Worm (Caenorhabditis elegans): Measurements from ENCODE around the gene str-93.
A peak's percentile ranks its signal among the peaks of the same experiment; 100 is the strongest.

The str-93 gene

DNA sequence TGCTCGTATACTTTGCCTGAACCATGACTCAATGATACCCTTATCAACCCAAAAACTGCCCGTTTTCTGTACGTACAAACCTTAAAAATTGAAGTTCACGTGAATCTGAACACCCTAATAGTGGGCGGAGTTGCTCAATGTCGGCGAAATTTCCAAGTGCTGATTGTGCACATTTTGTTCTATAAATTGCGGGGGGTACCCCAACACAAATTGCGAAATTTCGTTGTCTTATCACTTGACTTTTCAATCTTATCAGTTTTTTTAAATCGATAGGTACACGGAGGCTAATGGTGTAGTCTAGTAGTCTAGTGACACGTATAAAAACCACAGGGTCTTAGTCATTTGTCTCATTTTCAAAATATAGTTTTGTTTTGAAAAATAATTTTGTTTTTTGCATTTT lies 14.0 kb downstream of the str-93 start, which contains the start of gene fbxa-108 (continued):
- TF ChIP-seq lin-13 (GFP tag; optimal IDR thresholded peaks at IDR 0.05), result peak; percentile 16

DNA sequence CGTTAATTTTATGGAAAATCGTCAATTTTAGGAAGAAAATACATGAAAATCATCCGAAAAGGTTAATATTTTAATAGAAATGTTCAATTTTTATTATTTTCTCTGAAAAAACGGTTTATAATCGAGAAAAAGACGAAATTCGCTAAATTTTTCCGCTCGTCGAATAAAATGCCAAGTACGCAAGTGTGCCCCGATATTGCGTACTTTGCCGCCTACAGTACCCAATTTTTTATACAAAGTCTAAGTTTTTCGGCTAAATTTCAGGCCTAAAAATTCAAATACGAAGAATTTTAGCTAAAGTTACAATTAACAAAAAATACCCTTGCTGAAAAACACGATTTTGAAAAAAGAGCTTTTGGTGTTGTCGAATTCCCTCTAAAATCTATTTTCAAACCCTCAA lies 14.4 kb downstream of the str-93 start:
- no peak for TF ChIP-seq ztf-11 (tag; optimal IDR thresholded peaks at IDR 0.05)
- no peak for TF ChIP-seq pqm-1 (tag; optimal IDR thresholded peaks at IDR 0.05)
- TF ChIP-seq mdl-1 (tag; optimal IDR thresholded peaks at IDR 0.05), result no peak
- no peak for TF ChIP-seq daf-16 (GFP tag; optimal IDR thresholded peaks at IDR 0.05)
- no peak for TF ChIP-seq daf-16 (tag; optimal IDR thresholded peaks at IDR 0.05)

DNA sequence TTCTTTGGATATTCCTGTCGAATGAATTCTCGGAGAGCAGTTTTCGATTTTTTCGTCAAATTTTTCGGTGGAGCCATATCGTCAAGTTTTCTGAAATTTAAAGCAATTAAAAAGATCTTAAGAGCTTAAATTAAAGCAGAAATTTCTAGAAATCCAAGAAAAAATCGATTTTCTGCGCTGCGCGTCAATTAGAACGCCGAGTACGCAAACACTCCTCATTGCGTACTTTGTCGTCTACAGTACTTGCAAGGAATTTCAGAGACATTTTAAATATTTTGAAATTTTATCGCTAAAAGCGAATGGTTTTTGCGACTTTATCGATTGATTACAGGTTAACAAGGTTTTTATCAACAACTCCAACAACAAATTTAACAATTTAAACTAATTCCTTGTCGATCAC lies 18.0 kb downstream of the str-93 start:
- TF ChIP-seq Y75B8A.6 (GFP tag; IDR thresholded peaks at IDR 0.05) (no peak), fkh-10 (GFP tag; optimal IDR thresholded peaks at IDR 0.05) (no peak), ztf-7 (tag; optimal IDR thresholded peaks at IDR 0.05) (no peak), dmd-9 (GFP tag; IDR thresholded peaks at IDR 0.05) (no peak), nhr-11 (tag; optimal IDR thresholded peaks at IDR 0.05) (no peak)

DNA sequence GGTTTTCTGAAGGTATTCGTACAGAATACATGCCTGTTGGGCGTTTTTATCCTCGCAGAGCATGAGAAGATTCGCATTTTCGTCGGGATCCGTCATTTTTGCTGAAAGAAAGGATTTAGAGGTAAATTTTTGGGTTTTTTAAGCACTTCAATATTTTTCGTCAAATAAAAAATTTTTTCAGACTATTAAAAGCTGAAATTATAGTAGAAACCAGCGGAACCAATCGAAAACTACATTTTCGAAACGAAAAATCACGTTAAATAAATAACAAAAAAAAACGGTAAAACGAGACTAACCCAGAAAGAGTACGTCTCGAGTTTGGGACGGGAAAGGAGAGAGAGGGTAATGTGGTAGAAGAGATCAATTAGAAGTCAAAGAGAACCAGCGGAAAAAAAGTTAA lies 22.8 kb downstream of the str-93 start, which contains the start of gene fbxa-192:
Gene fbxa-192, minus strand, starts transcription at position 101 of the 400 bp plus-strand sequence.
- TF ChIP-seq nhr-11 (tag; optimal IDR thresholded peaks at IDR 0.05) (no peak), dmd-6 (GFP tag; IDR thresholded peaks at IDR 0.05) (no peak), zag-1 (tag; optimal IDR thresholded peaks at IDR 0.05) (no peak), nhr-28 (tag; optimal IDR thresholded peaks at IDR 0.05) (no peak), ceh-44 (GFP tag; IDR thresholded peaks at IDR 0.05) (no peak), ceh-20 (GFP tag; IDR thresholded peaks at IDR 0.05) (no peak), sdz-12 (GFP tag; optimal IDR thresholded peaks at IDR 0.05) (no peak), spr-1 (tag; optimal IDR thresholded peaks at IDR 0.05) (no peak), mdt-29 (GFP tag; IDR thresholded peaks at IDR 0.05) (no peak), mes-2 (tag; optimal IDR thresholded peaks at IDR 0.05; ENCODE audit: poor library complexity, severe bottlenecking) (no peak), madf-5 (GFP tag; IDR thresholded peaks at IDR 0.05) (no peak), F49E8.2 (tag; optimal IDR thresholded peaks at IDR 0.05; ENCODE audit: borderline replicate concordance) (no peak), ceh-62 (tag; optimal IDR thresholded peaks at IDR 0.05) (no peak), dpl-1 (GFP tag; optimal IDR thresholded peaks at IDR 0.05) (no peak), mxl-2 (GFP tag; conservative IDR thresholded peaks at IDR 0.05) (no peak), arid-1 (GFP tag; conservative IDR thresholded peaks at IDR 0.05) (no peak), nhr-6 (tag; optimal IDR thresholded peaks at IDR 0.05) (no peak), lin-29 (GFP tag; IDR thresholded peaks at IDR 0.05) (no peak)

DNA sequence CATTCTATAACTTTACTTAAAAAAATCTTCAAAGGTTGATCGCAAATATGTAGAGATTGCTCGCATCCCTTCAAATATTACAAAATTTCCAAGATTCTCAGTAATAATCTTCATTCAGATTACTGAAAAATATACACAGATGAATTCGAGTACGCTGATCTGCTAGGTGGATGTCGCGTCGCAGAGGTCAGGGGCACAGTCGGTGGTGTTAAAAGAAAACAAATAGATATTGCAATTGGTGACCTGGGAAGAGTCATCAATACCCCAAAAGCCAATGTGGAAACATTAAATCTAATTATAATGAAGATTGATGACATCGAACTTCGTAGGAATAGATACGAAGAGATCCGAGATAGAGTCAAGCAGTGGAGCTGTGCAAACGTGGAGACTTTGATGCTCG lies 44.7 kb downstream of the str-93 start, which contains the start of gene F57G4.10:
Gene F57G4.10, plus strand, starts transcription at position 301 of the 400 bp plus-strand sequence.
- no peak for TF ChIP-seq mes-2 (tag; optimal IDR thresholded peaks at IDR 0.05; ENCODE audit: poor library complexity, severe bottlenecking)
- TF ChIP-seq T26A8.4 (GFP tag; IDR thresholded peaks at IDR 0.05), result no peak
- no peak for TF ChIP-seq ceh-44 (GFP tag; IDR thresholded peaks at IDR 0.05)
- TF ChIP-seq zip-11 (GFP tag; IDR thresholded peaks at IDR 0.05), result no peak
- TF ChIP-seq ceh-32 (tag; optimal IDR thresholded peaks at IDR 0.05; ENCODE audit: poor library complexity), result no peak
- no peak for TF ChIP-seq ztf-11 (tag; optimal IDR thresholded peaks at IDR 0.05)
- no peak for TF ChIP-seq sdz-12 (GFP tag; optimal IDR thresholded peaks at IDR 0.05)
- no peak for TF ChIP-seq F37D6.2 (tag; optimal IDR thresholded peaks at IDR 0.05)
- TF ChIP-seq nhr-102 (tag; optimal IDR thresholded peaks at IDR 0.05), result no peak
- TF ChIP-seq ceh-82 (tag; optimal IDR thresholded peaks at IDR 0.05), result no peak
- no peak for TF ChIP-seq lim-7 (GFP tag; IDR thresholded peaks at IDR 0.05)
- no peak for TF ChIP-seq lin-1 (GFP tag; IDR thresholded peaks at IDR 0.05)
- TF ChIP-seq php-3 (GFP tag; IDR thresholded peaks at IDR 0.05), result no peak
- TF ChIP-seq zfp-3 (GFP tag; conservative IDR thresholded peaks at IDR 0.05), result no peak
- no peak for TF ChIP-seq daf-12 (tag; optimal IDR thresholded peaks at IDR 0.05)
- no peak for TF ChIP-seq set-16 (GFP tag; IDR thresholded peaks at IDR 0.05)
- TF ChIP-seq fkh-10 (GFP tag; optimal IDR thresholded peaks at IDR 0.05), result no peak
- no peak for TF ChIP-seq lir-3 (tag; optimal IDR thresholded peaks at IDR 0.05)
- TF ChIP-seq attf-4 (tag; optimal IDR thresholded peaks at IDR 0.05), result no peak
